Worm (Caenorhabditis elegans) whole organism, L4 larva: ENCODE data around the gene Y75B8A.63.

Source experiments
- D1046.2 ChIP-seq: fragments of 200-800 bp; sonication (Bioruptor generic); IDR thresholded peaks from 2 replicates; pipeline ENCODE4 v1.3.6; 2022; ENCODE audit warnings: missing genetic modification characterization, missing compliant biosample characterization
- F26F4.8 ChIP-seq: fragments of 200-800 bp; sonication (Bioruptor generic); conservative IDR thresholded peaks from 2 replicates; pipeline ENCODE4 v1.3.6; 2022; ENCODE audit warnings: missing genetic modification characterization, missing compliant biosample characterization
- F37D6.2 ChIP-seq: sonication (generic microtip); optimal IDR thresholded peaks from 2 replicates; lab custom pipeline; 2016; ENCODE audit warnings: mild to moderate bottlenecking, missing genetic modification characterization, missing compliant biosample characterization
- R02D3.7 ChIP-seq: fragments of 150-350 bp; sonication (generic microtip); optimal IDR thresholded peaks from 3 replicates; lab custom pipeline; 2014; ENCODE audit warnings: missing biosample characterization, missing genetic modification characterization
- Y48G9A.11 ChIP-seq: fragments of 200-800 bp; sonication (Bioruptor generic); IDR thresholded peaks from 2 replicates; pipeline ENCODE4 v1.3.6; 2022; ENCODE audit warnings: missing genetic modification reagents, missing genetic modification characterization, missing compliant biosample characterization
- ZK337.2 ChIP-seq: fragments of 200-800 bp; sonication (Bioruptor generic); IDR thresholded peaks from 2 replicates; pipeline ENCODE4 v1.3.6; 2022; ENCODE audit warnings: missing genetic modification reagents, missing genetic modification characterization, missing compliant biosample characterization
- ZK546.5 ChIP-seq, 2 experiments: sonication (generic microtip); optimal IDR thresholded peaks; 2 replicates each; lab custom pipeline; 2017; ENCODE audit warnings: missing biosample characterization in 2 of 2, missing genetic modification characterization in 2 of 2
- ceh-28 ChIP-seq: fragments of 150-350 bp; optimal IDR thresholded peaks from 2 replicates; lab custom pipeline; 2014; ENCODE audit warnings: missing biosample characterization, missing genetic modification reagents, missing genetic modification characterization
- ceh-62 ChIP-seq: sonication (generic microtip); optimal IDR thresholded peaks from 2 replicates; lab custom pipeline; 2017; ENCODE audit warnings: missing biosample characterization, missing genetic modification characterization
- ceh-82 ChIP-seq: sonication (generic microtip); optimal IDR thresholded peaks from 2 replicates; lab custom pipeline; 2017; ENCODE audit warnings: missing biosample characterization, missing genetic modification characterization
- daf-12 ChIP-seq: fragments of 150-350 bp; optimal IDR thresholded peaks from 2 replicates; lab custom pipeline; 2014; ENCODE audit warnings: missing biosample characterization, missing genetic modification reagents, missing genetic modification characterization
- daf-16 ChIP-seq, 3 experiments: sonication (generic microtip); optimal IDR thresholded peaks; 2 replicates each; lab custom pipeline; 2016 to 2017; ENCODE audit warnings: missing genetic modification characterization in 3 of 3, missing genetic modification reagents in 3 of 3, mild to moderate bottlenecking in 2 of 3, missing compliant biosample characterization in 2 of 3, missing biosample characterization in 1 of 3, moderate library complexity in 1 of 3
- dmd-6 ChIP-seq: fragments of 200-800 bp; sonication (Bioruptor generic); IDR thresholded peaks from 2 replicates; pipeline ENCODE4 v1.3.6; 2022; ENCODE audit warnings: missing genetic modification reagents, missing genetic modification characterization, missing compliant biosample characterization
- dmd-8 ChIP-seq: fragments of 200-800 bp; sonication (Bioruptor generic); IDR thresholded peaks from 2 replicates; pipeline ENCODE4 v1.3.6; 2022; ENCODE audit warnings: missing genetic modification characterization, missing compliant biosample characterization
- dmd-9 ChIP-seq: fragments of 200-800 bp; sonication (Bioruptor generic); IDR thresholded peaks from 2 replicates; pipeline ENCODE4 v1.3.6; 2022; ENCODE audit warnings: missing genetic modification reagents, missing genetic modification characterization, missing compliant biosample characterization
- duxl-1 ChIP-seq: sonication (generic microtip); optimal IDR thresholded peaks from 2 replicates; lab custom pipeline; 2016; ENCODE audit warnings: mild to moderate bottlenecking, missing genetic modification characterization, moderate library complexity, missing compliant biosample characterization; ENCODE audit not compliant: poor library complexity
- dve-1 ChIP-seq: sonication (generic microtip); optimal IDR thresholded peaks from 2 replicates; lab custom pipeline; 2017; ENCODE audit warnings: antibody characterized with exemption, mild to moderate bottlenecking, missing genetic modification characterization, missing compliant biosample characterization; ENCODE audit not compliant: insufficient read depth
- egl-27 ChIP-seq: sonication (generic microtip); optimal IDR thresholded peaks from 3 replicates; lab custom pipeline; 2017; ENCODE audit warnings: missing biosample characterization, missing genetic modification reagents, missing genetic modification characterization
- hif-1 ChIP-seq, 2 experiments: sonication (generic microtip); optimal IDR thresholded peaks; 2 replicates each; lab custom pipeline; 2016 to 2017; ENCODE audit warnings: missing compliant biosample characterization in 2 of 2, missing genetic modification characterization in 2 of 2, missing genetic modification reagents in 2 of 2, missing genotype in 2 of 2, mild to moderate bottlenecking in 1 of 2
- hlh-11 ChIP-seq: fragments of 200-800 bp; sonication (Bioruptor generic); optimal IDR thresholded peaks from 2 replicates; lab custom pipeline; 2018; ENCODE audit warnings: mild to moderate bottlenecking, missing genetic modification characterization, missing compliant biosample characterization
- hlh-30 ChIP-seq: sonication (generic microtip); optimal IDR thresholded peaks from 2 replicates; lab custom pipeline; 2017; ENCODE audit warnings: antibody characterized with exemption, mild to moderate bottlenecking, missing genetic modification characterization, missing compliant biosample characterization; ENCODE audit not compliant: insufficient read depth
- jun-1 ChIP-seq: fragments of 150-350 bp; optimal IDR thresholded peaks from 2 replicates; lab custom pipeline; 2014; ENCODE audit warnings: missing biosample characterization, missing genetic modification reagents, missing genetic modification characterization
- lin-1 ChIP-seq: fragments of 200-800 bp; sonication (Bioruptor generic); IDR thresholded peaks from 2 replicates; pipeline ENCODE4 v1.3.6; 2022; ENCODE audit warnings: missing genetic modification reagents, missing genetic modification characterization, missing compliant biosample characterization
- lin-13 ChIP-seq: fragments of 150-350 bp; optimal IDR thresholded peaks from 2 replicates; lab custom pipeline; 2014; ENCODE audit warnings: missing biosample characterization, missing genetic modification reagents, missing genetic modification characterization
- lin-15B ChIP-seq: fragments of 150-350 bp; sonication (generic microtip); optimal IDR thresholded peaks from 3 replicates; lab custom pipeline; 2014; ENCODE audit warnings: missing biosample characterization, missing genetic modification characterization
- lin-38 ChIP-seq: fragments of 200-800 bp; sonication (Bioruptor generic); IDR thresholded peaks from 2 replicates; pipeline ENCODE4 v1.3.6; 2022; ENCODE audit warnings: missing genetic modification reagents, missing genetic modification characterization, missing compliant biosample characterization
- lir-3 ChIP-seq: sonication (generic microtip); optimal IDR thresholded peaks from 2 replicates; lab custom pipeline; 2016; ENCODE audit warnings: mild to moderate bottlenecking, missing genetic modification characterization, missing compliant biosample characterization
- lsy-2 ChIP-seq, 2 experiments: fragments of 150-350 bp in 1 of 2; sonication (generic microtip) in 1 of 2; optimal IDR thresholded peaks; 2 replicates each; lab custom pipeline; 2014 to 2017; ENCODE audit warnings: missing biosample characterization in 2 of 2, missing genetic modification characterization in 2 of 2
- mes-2 ChIP-seq: sonication (generic microtip); optimal IDR thresholded peaks from 2 replicates; lab custom pipeline; 2016; ENCODE audit warnings: missing genotype, mild to moderate bottlenecking, missing genetic modification characterization, missing compliant biosample characterization; ENCODE audit not compliant: poor library complexity, severe bottlenecking
- mxl-2 ChIP-seq: fragments of 200-800 bp; sonication (Bioruptor generic); conservative IDR thresholded peaks from 2 replicates; pipeline ENCODE4 v1.3.6; 2022; ENCODE audit warnings: missing genetic modification reagents, missing genetic modification characterization, missing compliant biosample characterization
- nhr-102 ChIP-seq: sonication (generic microtip); optimal IDR thresholded peaks from 2 replicates; lab custom pipeline; 2016; ENCODE audit warnings: mild to moderate bottlenecking, missing genetic modification characterization, moderate library complexity, missing compliant biosample characterization
- nhr-11 ChIP-seq: fragments of 150-350 bp; optimal IDR thresholded peaks from 2 replicates; lab custom pipeline; 2014; ENCODE audit warnings: missing biosample characterization, missing genetic modification characterization
- nhr-28 ChIP-seq: fragments of 150-350 bp; optimal IDR thresholded peaks from 2 replicates; lab custom pipeline; 2014; ENCODE audit warnings: missing biosample characterization, missing genetic modification characterization
- nhr-41 ChIP-seq: fragments of 200-800 bp; sonication (Bioruptor generic); IDR thresholded peaks from 2 replicates; pipeline ENCODE4 v1.3.6; 2022; ENCODE audit warnings: missing genetic modification reagents, missing genetic modification characterization, missing compliant biosample characterization
- nhr-48 ChIP-seq: sonication (generic microtip); optimal IDR thresholded peaks from 2 replicates; lab custom pipeline; 2016; ENCODE audit warnings: mild to moderate bottlenecking, missing genetic modification characterization, missing compliant biosample characterization
- nhr-6 ChIP-seq: fragments of 150-350 bp; optimal IDR thresholded peaks from 2 replicates; lab custom pipeline; 2014; ENCODE audit warnings: missing biosample characterization, missing genetic modification characterization
- nhr-76 ChIP-seq: fragments of 150-350 bp; optimal IDR thresholded peaks from 2 replicates; lab custom pipeline; 2014; ENCODE audit warnings: missing biosample characterization, missing genetic modification characterization
- php-3 ChIP-seq: fragments of 200-800 bp; sonication (Bioruptor generic); IDR thresholded peaks from 2 replicates; pipeline ENCODE4 v1.3.6; 2022; ENCODE audit warnings: missing genetic modification reagents, missing genetic modification characterization, missing compliant biosample characterization
- pqm-1 ChIP-seq: sonication (generic microtip); optimal IDR thresholded peaks from 2 replicates; lab custom pipeline; 2017; ENCODE audit warnings: missing biosample characterization, missing genetic modification characterization
- sdz-12 ChIP-seq: fragments of 200-800 bp; sonication (Bioruptor generic); optimal IDR thresholded peaks from 2 replicates; lab custom pipeline; 2018; ENCODE audit warnings: mild to moderate bottlenecking, missing genetic modification characterization, missing compliant biosample characterization
- unc-62 ChIP-seq, 3 experiments: fragments of 150-350 bp in 1 of 3; sonication (generic microtip); optimal IDR thresholded peaks in 2 of 3; peaks in 1 of 3; 1 replicate in 1 of 3; 2 replicates in 2 of 3; lab custom pipeline; 2014 to 2017; ENCODE audit warnings: missing biosample characterization in 3 of 3, missing genetic modification characterization in 3 of 3, missing genetic modification reagents in 3 of 3, missing genotype in 1 of 3
- vab-7 ChIP-seq: fragments of 200-800 bp; sonication (Bioruptor generic); IDR thresholded peaks from 2 replicates; pipeline ENCODE4 v1.3.6; 2022; ENCODE audit warnings: missing genetic modification reagents, missing genetic modification characterization, missing compliant biosample characterization
- zag-1 ChIP-seq: fragments of 150-350 bp; optimal IDR thresholded peaks from 2 replicates; lab custom pipeline; 2014; ENCODE audit warnings: missing biosample characterization, missing genetic modification characterization
- zip-11 ChIP-seq: fragments of 200-800 bp; sonication (Bioruptor generic); IDR thresholded peaks from 2 replicates; pipeline ENCODE4 v1.3.6; 2022; ENCODE audit warnings: missing genetic modification characterization, missing compliant biosample characterization
- ztf-11 ChIP-seq: fragments of 150-350 bp; optimal IDR thresholded peaks from 2 replicates; lab custom pipeline; 2014; ENCODE audit warnings: missing biosample characterization, missing genetic modification characterization

The Y75B8A.63 gene

ce11 chrIII:12315179-12315578 lies 12.6 kb upstream of the Y75B8A.63 start, which contains the start of gene Y75B8A.37:
TSS of gene Y75B8A.37 (plus strand) at chrIII:12315479.
- no peak for TF ChIP-seq R02D3.7

ce11 chrIII:12317492-12317891 lies 10.3 kb upstream of the Y75B8A.63 start:
- TF ChIP-seq mxl-2 = no peak
- TF ChIP-seq hlh-11 (tag; lab: Kevin White, UChicago) = peak; percentile 79
- TF ChIP-seq D1046.2 (GFP tag; lab: Robert Waterston, UW) = no peak
- TF ChIP-seq lin-1 (GFP tag; lab: Robert Waterston, UW) = peak; percentile 87
- no peak for TF ChIP-seq daf-16 (GFP tag; optimal IDR thresholded peaks at IDR 0.05; lab: Kevin White, UChicago)
- TF ChIP-seq daf-16 (tag; optimal IDR thresholded peaks at IDR 0.05; lab: Kevin White, UChicago) = peak; percentile 88
- peak; percentile 86 for TF ChIP-seq dmd-6
- peak; percentile 76 for TF ChIP-seq dve-1 (tag; lab: Kevin White, UChicago)
- TF ChIP-seq dmd-9 (GFP tag; lab: Robert Waterston, UW) = no peak
- no peak for TF ChIP-seq dmd-8 (GFP tag; lab: Robert Waterston, UW)
- no peak for TF ChIP-seq F26F4.8 (GFP tag; lab: Robert Waterston, UW)
- peak in 1 of 2 experiments; percentile 90 for TF ChIP-seq unc-62 (GFP tag; optimal IDR thresholded peaks at IDR 0.05 in 1 of 2; lab: Kevin White, UChicago)
- TF ChIP-seq unc-62 (tag; optimal IDR thresholded peaks at IDR 0.05; lab: Kevin White, UChicago) = no peak
- TF ChIP-seq lin-38 = peak; percentile 24; the same call in 1 of the 2 replicates
- TF ChIP-seq ceh-82 (tag; lab: Kevin White, UChicago) = no peak
- TF ChIP-seq hlh-30 (tag; lab: Kevin White, UChicago) = peak; percentile 49
- TF ChIP-seq nhr-41 (GFP tag; lab: Robert Waterston, UW) = peak; percentile 92
- peak; percentile 38 for TF ChIP-seq lin-13 (GFP tag; lab: Kevin White, UChicago)
- no peak for TF ChIP-seq zip-11 (GFP tag; lab: Robert Waterston, UW)
- TF ChIP-seq pqm-1 (tag; lab: Kevin White, UChicago) = peak; percentile 86
- TF ChIP-seq nhr-28 (tag; lab: Kevin White, UChicago) = peak; percentile 83
- peak; percentile 88 for TF ChIP-seq php-3
- peak; percentile 81 for TF ChIP-seq nhr-6 (tag; lab: Kevin White, UChicago)
- TF ChIP-seq mes-2 (tag; lab: Kevin White, UChicago) = peak; percentile 4

- TF ChIP-seq lir-3 (tag; lab: Kevin White, UChicago) = no peak
- TF ChIP-seq nhr-102 = peak; percentile 6
- no peak for TF ChIP-seq dmd-8 (GFP tag; lab: Robert Waterston, UW)
- TF ChIP-seq daf-16 (GFP tag; optimal IDR thresholded peaks at IDR 0.05; lab: Kevin White, UChicago) = no peak
- peak; percentile 77 for TF ChIP-seq daf-16 (tag; optimal IDR thresholded peaks at IDR 0.05; lab: Kevin White, UChicago)
- TF ChIP-seq nhr-48 (tag; lab: Kevin White, UChicago) = no peak
- peak; percentile 78 for TF ChIP-seq hlh-11 (tag; lab: Kevin White, UChicago)
- no peak for TF ChIP-seq vab-7 (GFP tag; lab: Robert Waterston, UW)
- TF ChIP-seq jun-1 (tag; lab: Kevin White, UChicago) = peak; percentile 37
- 0 out of 2 replicates have a peak, but pooled peaks have one; percentile 24 for TF ChIP-seq php-3
- TF ChIP-seq lin-15B = no peak
- no peak for TF ChIP-seq F37D6.2
- TF ChIP-seq lsy-2 (tag; optimal IDR thresholded peaks at IDR 0.05; lab: Kevin White, UChicago) = peak in 1 of 2 experiments; percentile 34
- peak; percentile 13 for TF ChIP-seq mes-2 (tag; lab: Kevin White, UChicago)
- TF ChIP-seq zag-1 (tag; lab: Kevin White, UChicago) = no peak
- TF ChIP-seq duxl-1 (tag; lab: Kevin White, UChicago) = no peak
- peak; percentile 45; the same call in 1 of the 2 replicates for TF ChIP-seq nhr-41 (GFP tag; lab: Robert Waterston, UW)
- TF ChIP-seq ZK546.5 (tag; optimal IDR thresholded peaks at IDR 0.05; lab: Kevin White, UChicago) = no peak
- TF ChIP-seq nhr-28 (tag; lab: Kevin White, UChicago) = peak; percentile 84
- TF ChIP-seq ceh-62 (tag; lab: Kevin White, UChicago) = no peak
- no peak for TF ChIP-seq egl-27 (tag; lab: Kevin White, UChicago)
- TF ChIP-seq hif-1 (tag; optimal IDR thresholded peaks at IDR 0.05; lab: Kevin White, UChicago) = no peak
- peak; percentile 67; the same call in 1 of the 2 replicates for TF ChIP-seq lin-1 (GFP tag; lab: Robert Waterston, UW)
- no peak for TF ChIP-seq sdz-12 (GFP tag; lab: Kevin White, UChicago)
- TF ChIP-seq nhr-11 (tag; lab: Kevin White, UChicago) = no peak
- no peak for TF ChIP-seq ztf-11 (tag; lab: Kevin White, UChicago)
- TF ChIP-seq dmd-9 (GFP tag; lab: Robert Waterston, UW) = no peak
- TF ChIP-seq nhr-76 (tag; lab: Kevin White, UChicago) = no peak
- no peak for TF ChIP-seq Y48G9A.11
- no peak for TF ChIP-seq ZK337.2 (GFP tag; lab: Robert Waterston, UW)
- no peak for TF ChIP-seq ceh-28 (tag; lab: Kevin White, UChicago)
- TF ChIP-seq daf-12 (tag; lab: Kevin White, UChicago) = no peak
These were observed 9.0 kb upstream of the Y75B8A.63 start, which contains the start of gene Y75B8A.28 for ce11 chrIII:12318794-12319193. TSS of gene Y75B8A.28 (plus strand) at chrIII:12319089.
